Fruit fly (Drosophila melanogaster): ENCODE results near the gene CG18081.

Gene CG18081

DNA sequence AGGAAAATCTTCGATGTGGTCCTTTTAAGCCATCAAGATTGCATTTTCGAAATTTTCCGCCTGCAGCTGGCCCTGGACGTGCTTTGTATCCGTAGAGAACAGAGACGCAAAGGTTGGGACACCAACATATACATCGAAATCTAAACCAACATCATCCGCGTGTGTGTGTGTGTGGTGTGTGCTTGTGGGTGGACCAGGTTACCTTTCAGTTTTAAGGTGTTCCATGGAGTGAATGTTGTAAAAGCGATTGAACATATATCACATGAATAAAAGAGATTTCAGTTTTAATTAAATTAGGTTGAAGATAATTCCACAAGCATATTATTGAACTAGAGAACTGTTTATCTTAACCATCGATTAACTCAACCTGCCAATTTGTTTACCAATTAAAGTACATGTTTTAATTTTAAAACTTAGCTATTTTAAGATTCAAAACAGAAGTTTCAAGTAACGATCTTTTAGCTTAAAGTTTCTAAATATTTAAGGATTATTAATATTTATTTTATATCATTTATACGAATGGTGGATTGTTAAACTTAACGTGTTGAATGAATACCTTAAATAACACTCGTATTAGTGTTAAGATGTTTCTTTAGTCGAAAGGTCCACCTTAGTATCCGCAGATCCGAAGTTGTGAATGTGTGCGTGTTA, 8.1 kb downstream of the CG18081 start:
- TF ChIP-seq CG15710 (tag; optimal IDR thresholded peaks at IDR 0.05) (peak; percentile 92), CG32121 (GFP tag; IDR thresholded peaks at IDR 0.05) (peak; percentile 73), CG17806 (tag; optimal IDR thresholded peaks at IDR 0.05) (peak; percentile 88), gl (tag; optimal IDR thresholded peaks at IDR 0.05) (peak; percentile 34), CG8301 (tag; optimal IDR thresholded peaks at IDR 0.05) (peak; percentile 86), CG8159 (tag; optimal IDR thresholded peaks at IDR 0.05) (peak; percentile 100), CG9948 (tag; optimal IDR thresholded peaks at IDR 0.05) (peak; percentile 87), D1 (tag; optimal IDR thresholded peaks at IDR 0.05) (peak; percentile 95), EcR (GFP tag; optimal IDR thresholded peaks at IDR 0.05) (no peak), CG13204 (GFP tag; optimal IDR thresholded peaks at IDR 0.05) (no peak), fd96Ca (GFP tag; IDR thresholded peaks at IDR 0.05) (no peak), Pif1A (GFP tag; optimal IDR thresholded peaks at IDR 0.05) (peak; percentile 90), Pif1B (GFP tag; optimal IDR thresholded peaks at IDR 0.05) (peak; percentile 87), CG14655 (GFP tag; optimal IDR thresholded peaks at IDR 0.05) (no peak), Snoo (tag; optimal IDR thresholded peaks at IDR 0.05) (peak; percentile 88), Ets98B (GFP tag; IDR thresholded peaks at IDR 0.05) (peak; percentile 73), CG34367 (tag; optimal IDR thresholded peaks at IDR 0.05) (peak; percentile 82), CG12605 (GFP tag; IDR thresholded peaks at IDR 0.05) (peak; percentile 60; the same call in 1 of the 2 replicates), rn (GFP tag; IDR thresholded peaks at IDR 0.05) (no peak), CG4496 (GFP tag; IDR thresholded peaks at IDR 0.05) (peak; percentile 75), CG10348 (GFP tag; IDR thresholded peaks at IDR 0.05) (no peak)

DNA sequence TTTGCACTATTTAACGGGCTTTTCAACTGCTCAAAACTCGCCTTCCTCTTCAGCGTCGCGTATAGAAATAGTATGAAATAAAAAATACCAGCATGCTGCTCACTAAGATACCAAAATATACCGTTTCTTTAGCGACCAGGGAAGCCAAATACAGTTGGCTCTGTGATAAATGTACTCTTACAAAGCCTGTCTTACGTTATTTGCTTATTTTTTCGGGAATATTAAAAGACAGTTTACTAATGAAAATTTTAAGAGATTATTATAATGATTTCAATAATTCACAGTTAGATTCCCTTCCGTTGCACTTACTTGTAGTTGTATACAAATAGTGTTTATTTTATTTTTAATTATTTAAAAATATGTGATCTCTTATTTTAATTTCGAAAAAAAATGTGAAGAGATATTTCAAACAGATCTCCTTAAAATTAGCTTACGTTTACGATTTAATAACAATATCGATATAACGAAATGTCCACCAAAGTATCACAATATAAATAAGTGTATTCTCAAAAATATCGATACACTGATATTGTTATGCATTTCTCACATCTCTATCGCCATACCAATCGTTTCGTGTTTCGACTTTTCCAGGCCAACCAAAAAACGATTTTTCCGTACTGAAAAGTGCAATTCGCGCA, 8.7 kb downstream of the CG18081 start, which contains the start of the genes DCP2 and dbo:
Gene DCP2, minus strand, starts transcription at position 77 of the 638 bp plus-strand sequence.
Gene dbo, plus strand, starts transcription at position 542 of the 638 bp plus-strand sequence.
- TF ChIP-seq gl (tag; optimal IDR thresholded peaks at IDR 0.05) (no peak), CG10348 (GFP tag; IDR thresholded peaks at IDR 0.05) (no peak), CG14655 (GFP tag; optimal IDR thresholded peaks at IDR 0.05) (peak; percentile 62), EcR (GFP tag; optimal IDR thresholded peaks at IDR 0.05) (no peak), CG8301 (tag; optimal IDR thresholded peaks at IDR 0.05) (peak; percentile 49), CG34367 (tag; optimal IDR thresholded peaks at IDR 0.05) (no peak), CG13204 (GFP tag; optimal IDR thresholded peaks at IDR 0.05) (no peak), Pif1B (GFP tag; optimal IDR thresholded peaks at IDR 0.05) (no peak), Pif1A (GFP tag; optimal IDR thresholded peaks at IDR 0.05) (peak; percentile 21), CG4496 (GFP tag; IDR thresholded peaks at IDR 0.05) (peak; percentile 80), CG17806 (tag; optimal IDR thresholded peaks at IDR 0.05) (peak; percentile 22), rn (GFP tag; IDR thresholded peaks at IDR 0.05) (peak; percentile 42; the same call in 1 of the 2 replicates), D1 (tag; optimal IDR thresholded peaks at IDR 0.05) (no peak), CG15710 (tag; optimal IDR thresholded peaks at IDR 0.05) (peak; percentile 56), CG9948 (tag; optimal IDR thresholded peaks at IDR 0.05) (peak; percentile 49), CG12605 (GFP tag; IDR thresholded peaks at IDR 0.05) (peak; percentile 63), fd96Ca (GFP tag; IDR thresholded peaks at IDR 0.05) (no peak), CG32121 (GFP tag; IDR thresholded peaks at IDR 0.05) (peak; percentile 65), Snoo (tag; optimal IDR thresholded peaks at IDR 0.05) (peak; percentile 40), CG8159 (tag; optimal IDR thresholded peaks at IDR 0.05) (no peak), Ets98B (GFP tag; IDR thresholded peaks at IDR 0.05) (peak; percentile 69)

- TF ChIP-seq CG14655 (GFP tag; optimal IDR thresholded peaks at IDR 0.05) (peak; percentile 14), Ets98B (GFP tag; IDR thresholded peaks at IDR 0.05) (peak; percentile 77), Pif1A (GFP tag; optimal IDR thresholded peaks at IDR 0.05) (peak; percentile 62), CG4496 (GFP tag; IDR thresholded peaks at IDR 0.05) (peak; percentile 62; the same call in 2 of the 3 replicates), CG8159 (tag; optimal IDR thresholded peaks at IDR 0.05) (peak; percentile 12), rn (GFP tag; IDR thresholded peaks at IDR 0.05) (no peak), EcR (GFP tag; optimal IDR thresholded peaks at IDR 0.05) (peak; percentile 55), CG12605 (GFP tag; IDR thresholded peaks at IDR 0.05) (peak; percentile 74), Snoo (tag; optimal IDR thresholded peaks at IDR 0.05) (peak; percentile 45), CG34367 (tag; optimal IDR thresholded peaks at IDR 0.05) (no peak), CG15710 (tag; optimal IDR thresholded peaks at IDR 0.05) (no peak), CG8301 (tag; optimal IDR thresholded peaks at IDR 0.05) (no peak), CG32121 (GFP tag; IDR thresholded peaks at IDR 0.05) (peak; percentile 78), fd96Ca (GFP tag; IDR thresholded peaks at IDR 0.05) (peak; percentile 17; the same call in 1 of the 3 replicates), CG13204 (GFP tag; optimal IDR thresholded peaks at IDR 0.05) (no peak), Pif1B (GFP tag; optimal IDR thresholded peaks at IDR 0.05) (peak; percentile 38)
Observed at dm6 chr3L:15825493-15826209, 9.5 kb downstream of the CG18081 start.

dm6 chr3L:15824537-15824936, 10.7 kb downstream of the CG18081 start:
- no peak for TF ChIP-seq CG17806 (tag; optimal IDR thresholded peaks at IDR 0.05)
- peak; percentile 13 for TF ChIP-seq CG8301 (tag; optimal IDR thresholded peaks at IDR 0.05)
- TF ChIP-seq CG14655 (GFP tag; optimal IDR thresholded peaks at IDR 0.05): peak; percentile 35
- peak; percentile 85 for TF ChIP-seq CG4496 (GFP tag; IDR thresholded peaks at IDR 0.05)
- no peak for TF ChIP-seq gl (tag; optimal IDR thresholded peaks at IDR 0.05)
- TF ChIP-seq EcR (GFP tag; optimal IDR thresholded peaks at IDR 0.05): peak; percentile 98
- TF ChIP-seq CG10348 (GFP tag; IDR thresholded peaks at IDR 0.05): no peak
- TF ChIP-seq CG34367 (tag; optimal IDR thresholded peaks at IDR 0.05): no peak
- TF ChIP-seq CG13204 (GFP tag; optimal IDR thresholded peaks at IDR 0.05): no peak
- no peak for TF ChIP-seq Snoo (tag; optimal IDR thresholded peaks at IDR 0.05)
- TF ChIP-seq fd96Ca (GFP tag; IDR thresholded peaks at IDR 0.05): peak; percentile 50; the same call in 2 of the 3 replicates
- peak; percentile 52; the same call in 1 of the 2 replicates for TF ChIP-seq CG12605 (GFP tag; IDR thresholded peaks at IDR 0.05)
- TF ChIP-seq Ets98B (GFP tag; IDR thresholded peaks at IDR 0.05): peak; percentile 70
- TF ChIP-seq D1 (tag; optimal IDR thresholded peaks at IDR 0.05): no peak
- peak; percentile 77 for TF ChIP-seq CG32121 (GFP tag; IDR thresholded peaks at IDR 0.05)
- TF ChIP-seq CG15710 (tag; optimal IDR thresholded peaks at IDR 0.05): no peak
- TF ChIP-seq rn (GFP tag; IDR thresholded peaks at IDR 0.05): no peak
- no peak for TF ChIP-seq CG9948 (tag; optimal IDR thresholded peaks at IDR 0.05)

Data from whole organism, pupa.